Fruit fly (Drosophila melanogaster) whole organism, embryonic: ENCODE results near the gene CG3165.

ENCODE experiments used
- ATbp ChIP-seq: fragments of 200-800 bp; sonication (Bioruptor generic); optimal IDR thresholded peaks from 2 replicates; lab custom pipeline; 2017; ENCODE audit warnings: missing biosample characterization, mild to moderate bottlenecking, missing genetic modification characterization, missing genetic modification reagents
- Ada2b ChIP-seq: fragments of 200-800 bp; sonication (Bioruptor generic); IDR thresholded peaks from 2 replicates; pipeline ENCODE4 v1.3.6; 2022; ENCODE audit warnings: missing biosample characterization, missing genetic modification characterization
- Asciz ChIP-seq: fragments of 200-800 bp; sonication (Bioruptor generic); optimal IDR thresholded peaks from 2 replicates; lab custom pipeline; 2017; ENCODE audit warnings: missing biosample characterization, mild to moderate bottlenecking, missing genetic modification characterization, missing genetic modification reagents
- CG11085 ChIP-seq: fragments of 200-800 bp; sonication (Bioruptor generic); IDR thresholded peaks from 2 replicates; pipeline ENCODE4 v1.3.6; 2022; ENCODE audit warnings: missing biosample characterization, missing genetic modification characterization
- CG11695 ChIP-seq: fragments of 200-800 bp; sonication (Bioruptor generic); IDR thresholded peaks from 3 replicates; pipeline ENCODE4 v1.3.6; 2022; ENCODE audit warnings: missing biosample characterization, missing genetic modification characterization
- CG12071 ChIP-seq: fragments of 200-800 bp; sonication (Bioruptor generic); optimal IDR thresholded peaks from 3 replicates; lab custom pipeline; 2018; ENCODE audit warnings: missing biosample characterization, mild to moderate bottlenecking, missing genetic modification characterization
- CG12155 ChIP-seq: fragments of 200-800 bp; sonication (Bioruptor generic); optimal IDR thresholded peaks from 3 replicates; lab custom pipeline; 2016; ENCODE audit warnings: missing biosample characterization, missing genetic modification characterization
- CG12299 ChIP-seq: fragments of 200-800 bp; sonication (Bioruptor generic); optimal IDR thresholded peaks from 2 replicates; lab custom pipeline; 2018; ENCODE audit warnings: missing biosample characterization, mild to moderate bottlenecking, missing genetic modification characterization
- CG13424 ChIP-seq: fragments of 200-800 bp; sonication (Bioruptor generic); optimal IDR thresholded peaks from 2 replicates; lab custom pipeline; 2019; ENCODE audit warnings: missing biosample characterization, mild to moderate bottlenecking, missing genetic modification characterization, moderate library complexity
- CG16779 ChIP-seq: fragments of 200-800 bp; sonication (Bioruptor generic); IDR thresholded peaks from 2 replicates; pipeline ENCODE4 v1.3.6; 2022; ENCODE audit warnings: missing biosample characterization, missing genetic modification characterization
- CG16815 ChIP-seq: fragments of 200-800 bp; sonication (Bioruptor generic); optimal IDR thresholded peaks from 3 replicates; lab custom pipeline; 2017; ENCODE audit warnings: missing biosample characterization, mild to moderate bottlenecking, missing genetic modification characterization
- CG17568 ChIP-seq: fragments of 200-800 bp; sonication (Bioruptor generic); optimal IDR thresholded peaks from 2 replicates; lab custom pipeline; 2018; ENCODE audit warnings: missing biosample characterization, mild to moderate bottlenecking, missing genetic modification characterization, moderate library complexity
- CG18599 ChIP-seq: fragments of 200-800 bp; sonication (Bioruptor generic); optimal IDR thresholded peaks from 3 replicates; lab custom pipeline; 2017; ENCODE audit warnings: missing biosample characterization, missing genetic modification characterization, mild to moderate bottlenecking, moderate library complexity, missing genetic modification reagents
- CG3065 ChIP-seq: fragments of 200-800 bp; sonication (Bioruptor generic); optimal IDR thresholded peaks from 2 replicates; lab custom pipeline; 2016; ENCODE audit warnings: missing biosample characterization, missing genetic modification characterization
- CG4360 ChIP-seq: fragments of 200-800 bp; sonication (Bioruptor generic); IDR thresholded peaks from 2 replicates; pipeline ENCODE4 v1.3.6; 2022; ENCODE audit warnings: missing biosample characterization, missing genetic modification characterization
- CG4730 ChIP-seq: fragments of 200-800 bp; sonication (Bioruptor generic); IDR thresholded peaks from 2 replicates; pipeline ENCODE4 v1.3.6; 2022; ENCODE audit warnings: missing biosample characterization, missing genetic modification characterization
- CG8478 ChIP-seq: fragments of >200 bp; optimal IDR thresholded peaks from 2 replicates; lab custom pipeline; 2018
- CG9876 ChIP-seq: fragments of 200-800 bp; sonication (Bioruptor generic); optimal IDR thresholded peaks from 2 replicates; lab custom pipeline; 2016; ENCODE audit warnings: missing biosample characterization, missing genetic modification characterization
- Camta ChIP-seq: fragments of 200-800 bp; sonication (Bioruptor generic); optimal IDR thresholded peaks from 2 replicates; lab custom pipeline; 2016; ENCODE audit warnings: missing biosample characterization, missing genetic modification characterization
- CrebB ChIP-seq: fragments of 200-800 bp; sonication (Bioruptor generic); optimal IDR thresholded peaks from 3 replicates; lab custom pipeline; 2018; ENCODE audit warnings: missing biosample characterization, mild to moderate bottlenecking, missing genetic modification characterization
- D19A ChIP-seq: fragments of 200-800 bp; optimal IDR thresholded peaks from 3 replicates; lab custom pipeline; 2019; ENCODE audit warnings: missing biosample characterization, mild to moderate bottlenecking, missing genetic modification characterization, moderate library complexity
- Deaf1 ChIP-seq: fragments of 200-800 bp; optimal IDR thresholded peaks from 3 replicates; lab custom pipeline; 2019; ENCODE audit warnings: missing biosample characterization, mild to moderate bottlenecking, missing genetic modification characterization, moderate library complexity
- Dek ChIP-seq: fragments of 200-800 bp; sonication (Bioruptor generic); optimal IDR thresholded peaks from 3 replicates; lab custom pipeline; 2019; ENCODE audit warnings: missing biosample characterization, mild to moderate bottlenecking, missing genetic modification characterization, moderate library complexity
- Ets97D ChIP-seq: fragments of 200-800 bp; sonication (Bioruptor generic); optimal IDR thresholded peaks from 3 replicates; lab custom pipeline; 2016; ENCODE audit warnings: missing biosample characterization, missing genetic modification characterization
- Fer1 ChIP-seq: fragments of 200-800 bp; sonication (Bioruptor generic); optimal IDR thresholded peaks from 2 replicates; lab custom pipeline; 2017; ENCODE audit warnings: missing biosample characterization, mild to moderate bottlenecking, missing genetic modification characterization
- H15 ChIP-seq: fragments of 200-800 bp; sonication (Bioruptor generic); IDR thresholded peaks from 3 replicates; pipeline ENCODE4 v1.3.6; 2022; ENCODE audit warnings: missing biosample characterization, missing genetic modification characterization
- HLH3B ChIP-seq: fragments of 200-800 bp; sonication (Bioruptor generic); IDR thresholded peaks from 2 replicates; pipeline ENCODE4 v1.3.6; 2022; ENCODE audit warnings: missing biosample characterization, missing genetic modification characterization
- HLH4C ChIP-seq: fragments of 200-800 bp; sonication (Bioruptor generic); IDR thresholded peaks from 3 replicates; pipeline ENCODE4 v1.3.6; 2022; ENCODE audit warnings: missing biosample characterization, missing genetic modification characterization; ENCODE audit not compliant: partially characterized antibody
- Hey ChIP-seq: fragments of 200-800 bp; sonication (Bioruptor generic); optimal IDR thresholded peaks from 3 replicates; lab custom pipeline; 2018; ENCODE audit warnings: missing biosample characterization, mild to moderate bottlenecking, missing genetic modification characterization
- NfI ChIP-seq: fragments of 200-800 bp; sonication (Bioruptor generic); optimal IDR thresholded peaks from 3 replicates; lab custom pipeline; 2018; ENCODE audit warnings: missing biosample characterization, mild to moderate bottlenecking, missing genetic modification characterization, moderate library complexity
- Taf1 ChIP-seq: fragments of 200-800 bp; sonication (Bioruptor generic); IDR thresholded peaks from 2 replicates; pipeline ENCODE4 v1.3.6; 2022; ENCODE audit warnings: missing biosample characterization, missing genetic modification characterization
- Xrp1 ChIP-seq: fragments of 200-800 bp; sonication (Bioruptor generic); IDR thresholded peaks from 2 replicates; pipeline ENCODE4 v1.3.6; 2022; ENCODE audit warnings: missing biosample characterization, missing genetic modification characterization
- ase ChIP-seq: fragments of 200-800 bp; sonication (Bioruptor generic); IDR thresholded peaks from 3 replicates; pipeline ENCODE4 v1.3.6; 2022; ENCODE audit warnings: missing biosample characterization, missing genetic modification characterization
- az2 ChIP-seq: fragments of 200-800 bp; sonication (Bioruptor generic); optimal IDR thresholded peaks from 3 replicates; lab custom pipeline; 2016; ENCODE audit warnings: missing biosample characterization, missing genetic modification characterization
- cad ChIP-seq: fragments of >200 bp; optimal IDR thresholded peaks from 2 replicates; lab custom pipeline; 2017; ENCODE audit warnings: missing biosample characterization, missing genetic modification characterization
- cas ChIP-seq: fragments of 200-800 bp; sonication (Bioruptor generic); IDR thresholded peaks from 2 replicates; pipeline ENCODE4 v1.3.6; 2022; ENCODE audit warnings: missing biosample characterization, missing genetic modification characterization
- cg ChIP-seq: fragments of 200-800 bp; sonication (Bioruptor generic); optimal IDR thresholded peaks from 3 replicates; lab custom pipeline; 2019; ENCODE audit warnings: missing biosample characterization, mild to moderate bottlenecking, missing genetic modification characterization, moderate library complexity
- chif ChIP-seq, 2 experiments: fragments of 200-800 bp; sonication (Bioruptor generic); optimal IDR thresholded peaks; 3 replicates each; lab custom pipeline; 2016; ENCODE audit warnings: missing biosample characterization in 2 of 2, missing genetic modification characterization in 2 of 2
- da ChIP-seq: fragments of 200-800 bp; sonication (Bioruptor generic); optimal IDR thresholded peaks from 2 replicates; lab custom pipeline; 2016; ENCODE audit warnings: missing biosample characterization, missing genetic modification characterization
- danr ChIP-seq: fragments of 200-800 bp; sonication (Bioruptor generic); IDR thresholded peaks from 2 replicates; pipeline ENCODE4 v1.3.6; 2022; ENCODE audit warnings: missing biosample characterization, missing genetic modification characterization
- dysf ChIP-seq: fragments of 200-800 bp; sonication (Bioruptor generic); IDR thresholded peaks from 3 replicates; pipeline ENCODE4 v1.3.6; 2022; ENCODE audit warnings: missing biosample characterization, missing genetic modification characterization
- eve ChIP-seq, 2 experiments: fragments of >200 bp; optimal IDR thresholded peaks; 2 replicates each; lab custom pipeline; 2017; ENCODE audit warnings: missing biosample characterization in 2 of 2, missing genetic modification characterization in 2 of 2
- exex ChIP-seq: fragments of 200-800 bp; sonication (Bioruptor generic); optimal IDR thresholded peaks from 4 replicates; lab custom pipeline; 2018; ENCODE audit warnings: missing biosample characterization, mild to moderate bottlenecking, missing genetic modification characterization, moderate library complexity
- eyg ChIP-seq: fragments of 200-800 bp; sonication (Bioruptor generic); optimal IDR thresholded peaks from 3 replicates; lab custom pipeline; 2016; ENCODE audit warnings: missing biosample characterization, missing genetic modification characterization
- fd96Cb ChIP-seq: fragments of 200-800 bp; sonication (Bioruptor generic); optimal IDR thresholded peaks from 2 replicates; lab custom pipeline; 2018; ENCODE audit warnings: missing biosample characterization, mild to moderate bottlenecking, missing genetic modification characterization, moderate library complexity
- ind ChIP-seq: fragments of 200-800 bp; sonication (Bioruptor generic); optimal IDR thresholded peaks from 3 replicates; lab custom pipeline; 2016; ENCODE audit warnings: missing biosample characterization, missing genetic modification characterization
- mam ChIP-seq: fragments of 200-800 bp; sonication (Bioruptor generic); optimal IDR thresholded peaks from 3 replicates; lab custom pipeline; 2016; ENCODE audit warnings: missing biosample characterization, missing genetic modification characterization
- org-1 ChIP-seq: fragments of 200-800 bp; sonication (Bioruptor generic); optimal IDR thresholded peaks from 2 replicates; lab custom pipeline; 2017; ENCODE audit warnings: missing biosample characterization, missing genetic modification characterization
- pita ChIP-seq: fragments of 200-800 bp; sonication (Bioruptor generic); optimal IDR thresholded peaks from 2 replicates; lab custom pipeline; 2017; ENCODE audit warnings: missing biosample characterization, mild to moderate bottlenecking, missing genetic modification characterization
- pzg ChIP-seq: fragments of 200-800 bp; sonication (Bioruptor generic); optimal IDR thresholded peaks from 3 replicates; lab custom pipeline; 2018; ENCODE audit warnings: missing biosample characterization, mild to moderate bottlenecking, missing genetic modification characterization, moderate library complexity
- row ChIP-seq: fragments of 200-800 bp; sonication (Bioruptor generic); IDR thresholded peaks from 3 replicates; pipeline ENCODE4 v1.3.6; 2022; ENCODE audit warnings: missing biosample characterization, missing genetic modification characterization
- sob ChIP-seq: fragments of 200-800 bp; sonication (Bioruptor generic); IDR thresholded peaks from 2 replicates; pipeline ENCODE4 v1.3.6; 2022; ENCODE audit warnings: missing biosample characterization, missing genetic modification characterization
- unpg ChIP-seq: fragments of 200-800 bp; sonication (Bioruptor generic); optimal IDR thresholded peaks from 3 replicates; lab custom pipeline; 2018; ENCODE audit warnings: missing biosample characterization, mild to moderate bottlenecking, missing genetic modification characterization, moderate library complexity

Gene CG3165

DNA sequence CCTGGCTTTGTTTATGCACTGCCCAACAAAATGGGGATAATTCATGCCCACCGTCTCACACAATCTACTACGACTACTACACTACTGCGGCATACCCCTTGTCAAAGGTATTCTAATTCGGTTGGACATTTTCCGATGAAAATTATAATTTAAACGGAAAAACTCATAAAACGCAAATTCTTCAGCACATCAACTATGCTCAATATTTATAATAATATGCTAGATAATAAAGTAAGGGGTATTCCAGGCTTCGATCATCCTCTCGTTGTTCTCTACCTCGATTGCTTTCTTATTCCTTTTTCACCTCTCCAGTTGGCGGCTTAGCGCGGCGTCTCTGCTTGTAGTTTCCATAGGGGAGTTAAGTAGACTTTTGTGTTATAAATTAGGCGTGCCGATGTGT, 35.6 kb upstream of the CG3165 start (continued):
- TF ChIP-seq CG3065 (GFP tag; lab: Kevin White, UChicago) (no peak), az2 (GFP tag; lab: Kevin White, UChicago) (no peak), cas (GFP tag; lab: Robert Waterston, UW) (no peak), sob (GFP tag; lab: Robert Waterston, UW) (peak; percentile 13; the same call in 1 of the 2 replicates), CG11085 (GFP tag; lab: Robert Waterston, UW) (no peak), org-1 (GFP tag; lab: Kevin White, UChicago) (no peak), CrebB (tag; lab: Kevin White, UChicago) (no peak), Ets97D (GFP tag; lab: Kevin White, UChicago) (no peak), HLH3B (0 out of 2 replicates have a peak, but pooled peaks have one; percentile 8), cad (GFP tag; lab: Kevin White, UChicago) (no peak), exex (tag; lab: Kevin White, UChicago) (no peak), CG13424 (tag; lab: Kevin White, UChicago) (no peak), CG16779 (no peak), D19A (tag; lab: Kevin White, UChicago) (peak; percentile 16), ind (GFP tag; lab: Kevin White, UChicago) (peak; percentile 3), cg (no peak), Camta (GFP tag; lab: Kevin White, UChicago) (no peak), eve (GFP tag; optimal IDR thresholded peaks at IDR 0.05; lab: Kevin White, UChicago) (no peak), ATbp (no peak), pita (GFP tag; lab: Kevin White, UChicago) (no peak), da (GFP tag; lab: Kevin White, UChicago) (no peak), Hey (no peak), CG16815 (no peak), dysf (GFP tag; lab: Robert Waterston, UW) (peak; percentile 54; the same call in 2 of the 3 replicates), mam (GFP tag; lab: Kevin White, UChicago) (no peak), Xrp1 (peak; percentile 38; the same call in 1 of the 2 replicates), ase (no peak), row (GFP tag; lab: Robert Waterston, UW) (peak; percentile 62), Asciz (no peak), NfI (GFP tag; lab: Kevin White, UChicago) (peak; percentile 9), CG4730 (GFP tag; lab: Robert Waterston, UW) (no peak), CG9876 (GFP tag; lab: Kevin White, UChicago) (no peak), CG8478 (no peak), pzg (GFP tag; lab: Kevin White, UChicago) (no peak), eyg (GFP tag; lab: Kevin White, UChicago) (no peak), CG12299 (tag; lab: Kevin White, UChicago) (no peak), CG11695 (GFP tag; lab: Robert Waterston, UW) (0 out of 3 replicates have a peak, but pooled peaks have one; percentile 19), fd96Cb (tag; lab: Kevin White, UChicago) (peak; percentile 8), Taf1 (GFP tag; lab: Robert Waterston, UW) (no peak), CG4360 (no peak), unpg (no peak), H15 (GFP tag; lab: Robert Waterston, UW) (no peak), CG12155 (GFP tag; lab: Kevin White, UChicago) (no peak), Dek (tag; lab: Kevin White, UChicago) (no peak), Fer1 (peak; percentile 28), danr (no peak), HLH4C (GFP tag; lab: Robert Waterston, UW) (no peak), CG17568 (GFP tag; lab: Kevin White, UChicago) (no peak), CG18599 (GFP tag; lab: Kevin White, UChicago) (peak; percentile 63), Ada2b (GFP tag; lab: Robert Waterston, UW) (no peak), CG12071 (GFP tag; lab: Kevin White, UChicago) (no peak), Deaf1 (tag; lab: Kevin White, UChicago) (no peak), chif (GFP tag; optimal IDR thresholded peaks at IDR 0.05; lab: Kevin White, UChicago) (no peak)
